Fruit fly (Drosophila melanogaster): ENCODE measurements around the gene fne.

Gene fne

dm6 chrX:12976131-12976530 is 58.9 kb downstream of the fne start, which contains the start of gene CG12716:
TSS of gene CG12716 (minus strand) at chrX:12976231.
- no peak for TF ChIP-seq rn (GFP tag; IDR thresholded peaks at IDR 0.05)
- no peak for TF ChIP-seq CG4496 (GFP tag; IDR thresholded peaks at IDR 0.05)
- TF ChIP-seq CG14655 (GFP tag; optimal IDR thresholded peaks at IDR 0.05), result no peak
- TF ChIP-seq D1 (tag; optimal IDR thresholded peaks at IDR 0.05), result no peak
- TF ChIP-seq CG9948 (tag; optimal IDR thresholded peaks at IDR 0.05), result no peak
- no peak for TF ChIP-seq Pif1A (GFP tag; optimal IDR thresholded peaks at IDR 0.05)
- TF ChIP-seq CG8301 (tag; optimal IDR thresholded peaks at IDR 0.05), result no peak
- no peak for TF ChIP-seq CG12605 (GFP tag; IDR thresholded peaks at IDR 0.05)
- no peak for TF ChIP-seq CG10348 (GFP tag; IDR thresholded peaks at IDR 0.05)
- no peak for TF ChIP-seq gl (tag; optimal IDR thresholded peaks at IDR 0.05)
- TF ChIP-seq CG34367 (tag; optimal IDR thresholded peaks at IDR 0.05), result no peak
- TF ChIP-seq Snoo (tag; optimal IDR thresholded peaks at IDR 0.05), result no peak
- no peak for TF ChIP-seq fd96Ca (GFP tag; IDR thresholded peaks at IDR 0.05)
- TF ChIP-seq CG13204 (GFP tag; optimal IDR thresholded peaks at IDR 0.05), result no peak
- TF ChIP-seq EcR (GFP tag; optimal IDR thresholded peaks at IDR 0.05), result no peak

dm6 chrX:12984224-12984623 is 66.9 kb downstream of the fne start, which contains the start of gene CG32643:
TSS of gene CG32643 (plus strand) at chrX:12984524.
- no peak for TF ChIP-seq rn (GFP tag; IDR thresholded peaks at IDR 0.05)
- no peak for TF ChIP-seq CG15710 (tag; optimal IDR thresholded peaks at IDR 0.05)
- no peak for TF ChIP-seq Pif1B (GFP tag; optimal IDR thresholded peaks at IDR 0.05)
- no peak for TF ChIP-seq CG10348 (GFP tag; IDR thresholded peaks at IDR 0.05)
- no peak for TF ChIP-seq EcR (GFP tag; optimal IDR thresholded peaks at IDR 0.05)
- no peak for TF ChIP-seq CG4496 (GFP tag; IDR thresholded peaks at IDR 0.05)
- no peak for TF ChIP-seq CG17806 (tag; optimal IDR thresholded peaks at IDR 0.05)
- no peak for TF ChIP-seq CG9948 (tag; optimal IDR thresholded peaks at IDR 0.05)
- TF ChIP-seq CG32121 (GFP tag; IDR thresholded peaks at IDR 0.05), result no peak
- no peak for TF ChIP-seq CG34367 (tag; optimal IDR thresholded peaks at IDR 0.05)
- TF ChIP-seq CG8159 (tag; optimal IDR thresholded peaks at IDR 0.05), result no peak
- no peak for TF ChIP-seq Pif1A (GFP tag; optimal IDR thresholded peaks at IDR 0.05)
- TF ChIP-seq CG8301 (tag; optimal IDR thresholded peaks at IDR 0.05), result no peak
- no peak for TF ChIP-seq CG13204 (GFP tag; optimal IDR thresholded peaks at IDR 0.05)
- TF ChIP-seq Snoo (tag; optimal IDR thresholded peaks at IDR 0.05), result no peak
- no peak for TF ChIP-seq CG14655 (GFP tag; optimal IDR thresholded peaks at IDR 0.05)
- no peak for TF ChIP-seq CG12605 (GFP tag; IDR thresholded peaks at IDR 0.05)
- TF ChIP-seq gl (tag; optimal IDR thresholded peaks at IDR 0.05), result no peak

dm6 chrX:12986948-12987450 is 69.7 kb downstream of the fne start:
- TF ChIP-seq CG17806 (tag; optimal IDR thresholded peaks at IDR 0.05), result no peak
- peak; percentile 82 for TF ChIP-seq CG12605 (GFP tag; IDR thresholded peaks at IDR 0.05)

- TF ChIP-seq CG8159 (tag; optimal IDR thresholded peaks at IDR 0.05), result no peak
- TF ChIP-seq gl (tag; optimal IDR thresholded peaks at IDR 0.05), result no peak
- no peak for TF ChIP-seq rn (GFP tag; IDR thresholded peaks at IDR 0.05)
- no peak for TF ChIP-seq EcR (GFP tag; optimal IDR thresholded peaks at IDR 0.05)
- TF ChIP-seq CG17806 (tag; optimal IDR thresholded peaks at IDR 0.05), result no peak
- peak; percentile 71 for TF ChIP-seq CG12605 (GFP tag; IDR thresholded peaks at IDR 0.05)
- TF ChIP-seq CG14655 (GFP tag; optimal IDR thresholded peaks at IDR 0.05), result no peak
- no peak for TF ChIP-seq Pif1A (GFP tag; optimal IDR thresholded peaks at IDR 0.05)
- TF ChIP-seq CG9948 (tag; optimal IDR thresholded peaks at IDR 0.05), result no peak
- 0 out of 3 replicates have a peak, but pooled peaks have one; percentile 20 for TF ChIP-seq fd96Ca (GFP tag; IDR thresholded peaks at IDR 0.05)
- TF ChIP-seq Ets98B (GFP tag; IDR thresholded peaks at IDR 0.05), result 0 out of 2 replicates have a peak, but pooled peaks have one; percentile 24
- no peak for TF ChIP-seq CG34367 (tag; optimal IDR thresholded peaks at IDR 0.05)
- TF ChIP-seq CG4496 (GFP tag; IDR thresholded peaks at IDR 0.05), result 0 out of 3 replicates have a peak, but pooled peaks have one; percentile 27
- no peak for TF ChIP-seq CG13204 (GFP tag; optimal IDR thresholded peaks at IDR 0.05)
- TF ChIP-seq D1 (tag; optimal IDR thresholded peaks at IDR 0.05), result no peak
- TF ChIP-seq Snoo (tag; optimal IDR thresholded peaks at IDR 0.05), result no peak
- no peak for TF ChIP-seq CG10348 (GFP tag; IDR thresholded peaks at IDR 0.05)
- no peak for TF ChIP-seq CG8301 (tag; optimal IDR thresholded peaks at IDR 0.05)
Observed at dm6 chrX:12988025-12988801, 70.9 kb downstream of the fne start, which contains the start of gene rsh. TSS of gene rsh (plus strand) at chrX:12988615.

Measured in whole organism, pupa.